Worm (Caenorhabditis elegans) whole organism, L4/young adult: ENCODE results near the gene F01D5.7.
"Not testable (repeated sequence)": the region's sequence is repeated elsewhere in the genome, so short reads cannot be mapped to it uniquely, and the experiment has no call there.

Experiments
- W03F9.2 ChIP-seq: fragments of 150-350 bp; optimal IDR thresholded peaks from 2 replicates; lab custom pipeline; 2014; ENCODE audit warnings: missing biosample characterization, missing genetic modification characterization
- dao-5 ChIP-seq: sonication (generic microtip); optimal IDR thresholded peaks from 2 replicates; lab custom pipeline; 2016; ENCODE audit warnings: missing genotype, missing genetic modification characterization, moderate library complexity, missing compliant biosample characterization
- him-1 ChIP-seq: sonication (generic microtip); optimal IDR thresholded peaks from 2 replicates; lab custom pipeline; 2016; ENCODE audit warnings: missing genotype, missing genetic modification reagents, missing genetic modification characterization, missing compliant biosample characterization

F01D5.7 gene

ce11 chrII:13982923-13983322 lies 25.5 kb upstream of the F01D5.7 start, which contains the start of the genes Y39G8B.13 and Y39G8B.10:
Gene Y39G8B.13, minus strand, starts transcription at chrII:13983047.
Gene Y39G8B.10, minus strand, starts transcription at chrII:13983115.
- TF ChIP-seq dao-5 (tag; lab: Kevin White, UChicago): no peak
- no peak for TF ChIP-seq him-1 (tag; lab: Kevin White, UChicago)
- no peak for TF ChIP-seq W03F9.2 (tag; lab: Kevin White, UChicago)

ce11 chrII:13984551-13984950 lies 23.9 kb upstream of the F01D5.7 start, which contains the start of gene sre-47:
Gene sre-47, minus strand, starts transcription at chrII:13984651.
- TF ChIP-seq him-1 (tag; lab: Kevin White, UChicago): no peak
- TF ChIP-seq W03F9.2 (tag; lab: Kevin White, UChicago): no peak
- TF ChIP-seq dao-5 (tag; lab: Kevin White, UChicago): no peak

- TF ChIP-seq W03F9.2 (tag; lab: Kevin White, UChicago): no peak
- TF ChIP-seq him-1 (tag; lab: Kevin White, UChicago): no peak
- TF ChIP-seq dao-5 (tag; lab: Kevin White, UChicago): no peak
These were observed 16.7 kb upstream of the F01D5.7 start, which contains the start of gene Y39G8B.5 for ce11 chrII:13991741-13992140. Gene Y39G8B.5, minus strand, starts transcription at chrII:13991841.

ce11 chrII:13994934-13995333 lies 13.5 kb upstream of the F01D5.7 start, which contains the start of gene Y39G8B.7:
Gene Y39G8B.7, minus strand, starts transcription at chrII:13995034.
- TF ChIP-seq him-1 (tag; lab: Kevin White, UChicago) (no peak), W03F9.2 (tag; lab: Kevin White, UChicago) (no peak), dao-5 (tag; lab: Kevin White, UChicago) (no peak)

ce11 chrII:13997477-13997876 lies 11.0 kb upstream of the F01D5.7 start, which contains the start of gene F01D5.1:
Gene F01D5.1, minus strand, starts transcription at chrII:13997581.
- TF ChIP-seq W03F9.2 (tag; lab: Kevin White, UChicago) (no peak), dao-5 (tag; lab: Kevin White, UChicago) (no peak), him-1 (tag; lab: Kevin White, UChicago) (no peak)

ce11 chrII:13997989-13998388 lies 10.5 kb upstream of the F01D5.7 start:
- TF ChIP-seq W03F9.2 (tag; lab: Kevin White, UChicago) (no peak), dao-5 (tag; lab: Kevin White, UChicago) (no peak), him-1 (tag; lab: Kevin White, UChicago) (no peak)

ce11 chrII:13998964-13999363 lies 9.5 kb upstream of the F01D5.7 start, which contains the start of gene F01D5.2:
Gene F01D5.2, minus strand, starts transcription at chrII:13999064.
- TF ChIP-seq dao-5 (tag; lab: Kevin White, UChicago): no peak
- TF ChIP-seq W03F9.2 (tag; lab: Kevin White, UChicago): no peak
- no peak for TF ChIP-seq him-1 (tag; lab: Kevin White, UChicago)

- TF ChIP-seq dao-5, W03F9.2, him-1 (tag; lab: Kevin White, UChicago): not testable (repeated sequence)
These were observed 8.4 kb upstream of the F01D5.7 start, which contains the start of gene F01D5.3 for ce11 chrII:14000044-14000443. Gene F01D5.3, minus strand, starts transcription at chrII:14000144.

- no peak for TF ChIP-seq him-1 (tag; lab: Kevin White, UChicago)
- no peak for TF ChIP-seq dao-5 (tag; lab: Kevin White, UChicago)
- TF ChIP-seq W03F9.2 (tag; lab: Kevin White, UChicago): no peak
These were observed 6.3 kb upstream of the F01D5.7 start, which contains the start of gene F01D5.5 for ce11 chrII:14002200-14002599. Gene F01D5.5, minus strand, starts transcription at chrII:14002300.

- TF ChIP-seq him-1 (tag; lab: Kevin White, UChicago) (no peak), dao-5 (tag; lab: Kevin White, UChicago) (no peak), W03F9.2 (tag; lab: Kevin White, UChicago) (no peak)
These were observed 4.5 kb upstream of the F01D5.7 start for ce11 chrII:14003821-14004430.

ce11 chrII:14004770-14005169 lies 3.7 kb upstream of the F01D5.7 start:
- TF ChIP-seq W03F9.2 (tag; lab: Kevin White, UChicago): no peak
- TF ChIP-seq him-1 (tag; lab: Kevin White, UChicago): no peak
- no peak for TF ChIP-seq dao-5 (tag; lab: Kevin White, UChicago)

ce11 chrII:14005183-14005582 lies 3.3 kb upstream of the F01D5.7 start:
- TF ChIP-seq W03F9.2 (tag; lab: Kevin White, UChicago) (no peak), him-1 (tag; lab: Kevin White, UChicago) (no peak), dao-5 (tag; lab: Kevin White, UChicago) (no peak)

ce11 chrII:14006210-14006609 lies 2.2 kb upstream of the F01D5.7 start, which contains the start of gene F01D5.6:
Gene F01D5.6, plus strand, starts transcription at chrII:14006510.
- TF ChIP-seq W03F9.2 (tag; lab: Kevin White, UChicago): no peak
- no peak for TF ChIP-seq him-1 (tag; lab: Kevin White, UChicago)
- TF ChIP-seq dao-5 (tag; lab: Kevin White, UChicago): no peak
